Worm (Caenorhabditis elegans): ENCODE data around the gene sra-39.

The sra-39 gene

ce11 chrX:13903328-13903727 lies at the start of gene sra-39:
Gene sra-39 (minus strand): TSS chrX:13903428.
- no peak for TF ChIP-seq lin-29 (GFP tag; IDR thresholded peaks at IDR 0.05)
- no peak for TF ChIP-seq daf-16 (GFP tag; optimal IDR thresholded peaks at IDR 0.05)
- TF ChIP-seq daf-16 (tag; optimal IDR thresholded peaks at IDR 0.05) = no peak
- TF ChIP-seq F44E2.7 (GFP tag; IDR thresholded peaks at IDR 0.05) = no peak
- no peak for TF ChIP-seq duxl-1 (tag; optimal IDR thresholded peaks at IDR 0.05; ENCODE audit: poor library complexity)
- TF ChIP-seq dmd-9 (GFP tag; IDR thresholded peaks at IDR 0.05) = no peak
- no peak for TF ChIP-seq pha-4 (GFP tag; IDR thresholded peaks at IDR 0.05)
- no peak for TF ChIP-seq pha-4 (tag; optimal IDR thresholded peaks at IDR 0.05)
- no peak for TF ChIP-seq snpc-1.2 (GFP tag; IDR thresholded peaks at IDR 0.05)
- TF ChIP-seq zfp-2 (tag; optimal IDR thresholded peaks at IDR 0.05) = no peak

- TF ChIP-seq set-16 (GFP tag; IDR thresholded peaks at IDR 0.05) (peak; percentile 56; the same call in 1 of the 2 replicates), php-3 (GFP tag; IDR thresholded peaks at IDR 0.05) (no peak), nhr-111 (GFP tag; optimal IDR thresholded peaks at IDR 0.05) (no peak), snpc-1.2 (GFP tag; IDR thresholded peaks at IDR 0.05) (peak; percentile 14; the same call in 1 of the 2 replicates), madf-5 (GFP tag; IDR thresholded peaks at IDR 0.05) (0 out of 4 replicates have a peak, but pooled peaks of 1 of the 2 experiments have one; percentile 24), duxl-1 (tag; optimal IDR thresholded peaks at IDR 0.05; ENCODE audit: poor library complexity) (no peak)
Measured at ce11 chrX:13952347-13952746, 49.1 kb upstream of the sra-39 start.

ce11 chrX:13950620-13951152 lies 47.5 kb upstream of the sra-39 start:
- TF ChIP-seq nhr-76 (tag; optimal IDR thresholded peaks at IDR 0.05) (no peak), php-3 (GFP tag; IDR thresholded peaks at IDR 0.05) (peak; percentile 49; the same call in 1 of the 2 replicates), ZK337.2 (GFP tag; IDR thresholded peaks at IDR 0.05) (no peak), Y105C5A.15 (GFP tag; IDR thresholded peaks at IDR 0.05) (no peak), nhr-102 (tag; optimal IDR thresholded peaks at IDR 0.05) (peak; percentile 41), lim-7 (GFP tag; IDR thresholded peaks at IDR 0.05) (no peak), cey-2 (tag; optimal IDR thresholded peaks at IDR 0.05; ENCODE audit: borderline replicate concordance, insufficient read depth) (no peak), vab-7 (GFP tag; IDR thresholded peaks at IDR 0.05) (no peak), jun-1 (tag; optimal IDR thresholded peaks at IDR 0.05) (peak; percentile 55), hmg-1.1 (GFP tag; IDR thresholded peaks at IDR 0.05) (peak; percentile 57), F37D6.2 (tag; optimal IDR thresholded peaks at IDR 0.05) (no peak), daf-16 (GFP tag; optimal IDR thresholded peaks at IDR 0.05) (no peak), daf-16 (tag; optimal IDR thresholded peaks at IDR 0.05) (peak; percentile 39), daf-19 (GFP tag; conservative IDR thresholded peaks at IDR 0.05) (no peak), Y75B8A.6 (GFP tag; IDR thresholded peaks at IDR 0.05) (no peak), duxl-1 (tag; optimal IDR thresholded peaks at IDR 0.05; ENCODE audit: poor library complexity) (no peak), nhr-41 (GFP tag; IDR thresholded peaks at IDR 0.05) (no peak), madf-9 (GFP tag; conservative IDR thresholded peaks at IDR 0.05) (no peak), nhr-48 (tag; optimal IDR thresholded peaks at IDR 0.05) (no peak), dmd-6 (GFP tag; IDR thresholded peaks at IDR 0.05) (peak; percentile 60), lin-29 (GFP tag; IDR thresholded peaks at IDR 0.05) (0 out of 2 replicates have a peak, but pooled peaks have one; percentile 33), set-16 (GFP tag; IDR thresholded peaks at IDR 0.05) (peak; percentile 38), ceh-82 (tag; optimal IDR thresholded peaks at IDR 0.05) (no peak), lin-38 (GFP tag; IDR thresholded peaks at IDR 0.05) (0 out of 2 replicates have a peak, but pooled peaks have one; percentile 21), gei-8 (GFP tag; optimal IDR thresholded peaks at IDR 0.05) (no peak), nhr-25 (tag; optimal IDR thresholded peaks at IDR 0.05; ENCODE audit: borderline replicate concordance, insufficient read depth) (peak; percentile 50), dve-1 (tag; optimal IDR thresholded peaks at IDR 0.05; ENCODE audit: insufficient read depth) (peak; percentile 64), unc-62 (GFP tag; optimal IDR thresholded peaks at IDR 0.05 in 1 of 2) (peak in 1 of 2 experiments; percentile 72), unc-62 (tag; optimal IDR thresholded peaks at IDR 0.05) (no peak), rbr-2 (tag; optimal IDR thresholded peaks at IDR 0.05) (peak; percentile 33), zip-11 (GFP tag; IDR thresholded peaks at IDR 0.05) (no peak), mep-1 (tag; optimal IDR thresholded peaks at IDR 0.05) (peak; percentile 72), mdl-1 (tag; optimal IDR thresholded peaks at IDR 0.05) (peak in 1 of 2 experiments; percentile 36), egl-43 (GFP tag; IDR thresholded peaks at IDR 0.05) (peak; percentile 47; the same call in 1 of the 2 replicates), mdt-29 (GFP tag; IDR thresholded peaks at IDR 0.05) (no peak), ctbp-1 (GFP tag; IDR thresholded peaks at IDR 0.05) (no peak), hlh-11 (tag; optimal IDR thresholded peaks at IDR 0.05) (peak; percentile 81)

All from whole organism, L4 larva.